Fruit fly (Drosophila melanogaster) whole organism, prepupa: ENCODE measurements around the gene Pak3.
A peak's percentile ranks its signal among the peaks of the same experiment; 100 is the strongest.

Source experiments
- Blimp-1 ChIP-seq: fragments of 200-800 bp; sonication (Bioruptor generic); optimal IDR thresholded peaks from 3 replicates; lab custom pipeline; 2017; ENCODE audit warnings: missing biosample characterization, missing genetic modification characterization, mild to moderate bottlenecking, moderate library complexity, missing genetic modification reagents
- CG11762 ChIP-seq: fragments of 200-800 bp; sonication (Bioruptor generic); optimal IDR thresholded peaks from 3 replicates; lab custom pipeline; 2016; ENCODE audit warnings: missing biosample characterization, missing genetic modification characterization; ENCODE audit not compliant: insufficient read depth
- CG11902 ChIP-seq: fragments of 200-800 bp; sonication (Bioruptor generic); optimal IDR thresholded peaks from 3 replicates; lab custom pipeline; 2016; ENCODE audit warnings: missing biosample characterization, missing genetic modification characterization
- CG15336 ChIP-seq: fragments of 200-800 bp; sonication (Bioruptor generic); IDR thresholded peaks from 2 replicates; pipeline ENCODE4 v1.3.6; 2022; ENCODE audit warnings: missing biosample characterization, missing genetic modification characterization
- CG1621 ChIP-seq: fragments of 200-800 bp; sonication (Bioruptor generic); optimal IDR thresholded peaks from 3 replicates; lab custom pipeline; 2018; ENCODE audit warnings: missing biosample characterization, mild to moderate bottlenecking, missing genetic modification characterization
- CG16779 ChIP-seq: fragments of 200-800 bp; sonication (Bioruptor generic); optimal IDR thresholded peaks from 3 replicates; lab custom pipeline; 2017; ENCODE audit warnings: missing biosample characterization, mild to moderate bottlenecking, missing genetic modification characterization
- CG3032 ChIP-seq: fragments of 200-800 bp; optimal IDR thresholded peaks from 2 replicates; lab custom pipeline; 2019; ENCODE audit warnings: missing biosample characterization, mild to moderate bottlenecking, missing genetic modification characterization, moderate library complexity
- CG31627 ChIP-seq: fragments of 200-800 bp; sonication (Bioruptor generic); optimal IDR thresholded peaks from 3 replicates; lab custom pipeline; 2016; ENCODE audit warnings: missing biosample characterization, missing genetic modification characterization
- CG34406 ChIP-seq: fragments of 200-800 bp; sonication (Bioruptor generic); optimal IDR thresholded peaks from 3 replicates; lab custom pipeline; 2016; ENCODE audit warnings: missing biosample characterization, missing genetic modification characterization
- CG6276 ChIP-seq: fragments of 200-800 bp; sonication (Bioruptor generic); optimal IDR thresholded peaks from 2 replicates; lab custom pipeline; 2017; ENCODE audit warnings: missing biosample characterization, mild to moderate bottlenecking, missing genetic modification characterization
- CG6792 ChIP-seq: fragments of 200-800 bp; sonication (Bioruptor generic); optimal IDR thresholded peaks from 3 replicates; lab custom pipeline; 2016; ENCODE audit warnings: missing biosample characterization, missing genetic modification characterization
- CG6808 ChIP-seq: fragments of 200-800 bp; sonication (Bioruptor generic); optimal IDR thresholded peaks from 3 replicates; lab custom pipeline; 2017; ENCODE audit warnings: missing biosample characterization, missing genetic modification characterization, mild to moderate bottlenecking, moderate library complexity, missing genetic modification reagents
- CG6854 ChIP-seq: fragments of 200-800 bp; sonication (Bioruptor generic); optimal IDR thresholded peaks from 2 replicates; lab custom pipeline; 2017; ENCODE audit warnings: missing biosample characterization, mild to moderate bottlenecking, missing genetic modification characterization
- CG8119 ChIP-seq: fragments of 200-800 bp; sonication (Bioruptor generic); IDR thresholded peaks from 3 replicates; pipeline ENCODE4 v1.3.6; 2022; ENCODE audit warnings: missing biosample characterization, missing genetic modification characterization
- Eip78C ChIP-seq: fragments of 200-800 bp; sonication (Bioruptor generic); peaks from one replicate; lab custom pipeline; 2016; ENCODE audit warnings: missing biosample characterization, missing genetic modification characterization
- Eip93F ChIP-seq: fragments of 200-800 bp; sonication (Bioruptor generic); optimal IDR thresholded peaks from 2 replicates; lab custom pipeline; 2016; ENCODE audit warnings: missing biosample characterization, mild to moderate bottlenecking, missing genetic modification characterization
- Ets96B ChIP-seq: fragments of 200-800 bp; optimal IDR thresholded peaks from 2 replicates; lab custom pipeline; 2019; ENCODE audit warnings: missing biosample characterization, mild to moderate bottlenecking, missing genetic modification characterization, moderate library complexity
- Gug ChIP-seq: fragments of 200-800 bp; sonication (Bioruptor generic); IDR thresholded peaks from 2 replicates; pipeline ENCODE4 v1.3.6; 2022; ENCODE audit warnings: missing biosample characterization, missing genetic modification characterization
- Hr38 ChIP-seq: sonication (Bioruptor generic); optimal IDR thresholded peaks from 2 replicates; lab custom pipeline; 2016; ENCODE audit warnings: missing biosample characterization, missing genetic modification characterization
- Hr39 ChIP-seq: fragments of 200-800 bp; sonication (Bioruptor generic); optimal IDR thresholded peaks from 2 replicates; lab custom pipeline; 2016; ENCODE audit warnings: missing biosample characterization, missing genetic modification characterization
- Lpt ChIP-seq: fragments of 200-800 bp; sonication (Bioruptor generic); optimal IDR thresholded peaks from 3 replicates; lab custom pipeline; 2016; ENCODE audit warnings: missing biosample characterization, missing genetic modification characterization
- Met ChIP-seq: fragments of 200-800 bp; sonication (Bioruptor generic); optimal IDR thresholded peaks from 3 replicates; lab custom pipeline; 2016; ENCODE audit warnings: missing biosample characterization, missing genetic modification characterization
- Smox ChIP-seq: fragments of 200-800 bp; sonication (Bioruptor generic); optimal IDR thresholded peaks from 3 replicates; lab custom pipeline; 2016; ENCODE audit warnings: missing biosample characterization, missing genetic modification characterization
- Sox14 ChIP-seq: fragments of 200-800 bp; sonication (Bioruptor generic); optimal IDR thresholded peaks from 3 replicates; lab custom pipeline; 2016; ENCODE audit warnings: missing biosample characterization, missing genetic modification characterization
- Sox15 ChIP-seq: fragments of 200-800 bp; sonication (Bioruptor generic); optimal IDR thresholded peaks from 3 replicates; lab custom pipeline; 2016; ENCODE audit warnings: missing biosample characterization, missing genetic modification characterization
- achi ChIP-seq: fragments of 200-800 bp; sonication (Bioruptor generic); optimal IDR thresholded peaks from 3 replicates; lab custom pipeline; 2016; ENCODE audit warnings: missing biosample characterization, missing genetic modification characterization
- cyc ChIP-seq: fragments of 200-800 bp; sonication (Bioruptor generic); optimal IDR thresholded peaks from 3 replicates; lab custom pipeline; 2016; ENCODE audit warnings: missing biosample characterization, missing genetic modification characterization
- dac ChIP-seq: fragments of 200-800 bp; sonication (Bioruptor generic); optimal IDR thresholded peaks from 2 replicates; lab custom pipeline; 2017; ENCODE audit warnings: missing biosample characterization, mild to moderate bottlenecking, missing genetic modification characterization
- eg ChIP-seq: fragments of 200-800 bp; sonication (Bioruptor generic); IDR thresholded peaks from 3 replicates; pipeline ENCODE4 v1.3.6; 2022; ENCODE audit warnings: missing biosample characterization, missing genetic modification characterization
- esn ChIP-seq: fragments of 200-800 bp; sonication (Bioruptor generic); optimal IDR thresholded peaks from 2 replicates; lab custom pipeline; 2016; ENCODE audit warnings: missing biosample characterization, mild to moderate bottlenecking, missing genetic modification characterization, moderate library complexity
- fd59A ChIP-seq: fragments of 200-800 bp; sonication (Bioruptor generic); optimal IDR thresholded peaks from 2 replicates; lab custom pipeline; 2017; ENCODE audit warnings: missing biosample characterization, mild to moderate bottlenecking, missing genetic modification characterization, missing genetic modification reagents
- fkh ChIP-seq: fragments of 200-800 bp; sonication (Bioruptor generic); optimal IDR thresholded peaks from 3 replicates; lab custom pipeline; 2017; ENCODE audit warnings: missing biosample characterization, mild to moderate bottlenecking, missing genetic modification characterization, moderate library complexity
- lz ChIP-seq: fragments of 200-800 bp; sonication (Bioruptor generic); optimal IDR thresholded peaks from 3 replicates; lab custom pipeline; 2016; ENCODE audit warnings: missing biosample characterization, missing genetic modification characterization
- net ChIP-seq: fragments of 200-800 bp; sonication (Bioruptor generic); optimal IDR thresholded peaks from 3 replicates; lab custom pipeline; 2016; ENCODE audit warnings: missing biosample characterization, missing genetic modification characterization
- pdm3 ChIP-seq: fragments of 200-800 bp; sonication (Bioruptor generic); optimal IDR thresholded peaks from 3 replicates; lab custom pipeline; 2016; ENCODE audit warnings: missing biosample characterization, missing genetic modification characterization
- spab ChIP-seq: fragments of 200-800 bp; sonication (Bioruptor generic); optimal IDR thresholded peaks from 2 replicates; lab custom pipeline; 2017; ENCODE audit warnings: missing biosample characterization, mild to moderate bottlenecking, missing genetic modification characterization, missing genetic modification reagents
- ss ChIP-seq, 2 experiments: fragments of 200-800 bp; sonication (Bioruptor generic); optimal IDR thresholded peaks; 2 replicates in 1 of 2; 3 replicates in 1 of 2; lab custom pipeline; 2017 to 2018; ENCODE audit warnings: mild to moderate bottlenecking in 2 of 2, missing biosample characterization in 2 of 2, missing genetic modification characterization in 2 of 2, moderate library complexity in 1 of 2
- svp ChIP-seq: fragments of 200-800 bp; sonication (Bioruptor generic); peaks from one replicate; lab custom pipeline; 2016; ENCODE audit warnings: missing biosample characterization, missing genetic modification characterization
- vri ChIP-seq: fragments of 200-800 bp; sonication (Bioruptor generic); optimal IDR thresholded peaks from 3 replicates; lab custom pipeline; 2016; ENCODE audit warnings: missing biosample characterization, mild to moderate bottlenecking, missing genetic modification characterization

The Pak3 gene

dm6 chr3R:16416508-16416907, 37.1 kb downstream of the Pak3 start:
- TF ChIP-seq ss (GFP tag; optimal IDR thresholded peaks at IDR 0.05; lab: Kevin White, UChicago) (peak; percentile 10 to 100), Met (GFP tag; lab: Kevin White, UChicago) (no peak)

- TF ChIP-seq achi: no peak
- TF ChIP-seq CG6854: no peak
- no peak for TF ChIP-seq spab (GFP tag; lab: Kevin White, UChicago)
- TF ChIP-seq CG31627 (GFP tag; lab: Kevin White, UChicago): no peak
- no peak for TF ChIP-seq Lpt (GFP tag; lab: Kevin White, UChicago)
- TF ChIP-seq CG6276: no peak
- TF ChIP-seq CG15336: no peak
- no peak for TF ChIP-seq svp
- TF ChIP-seq esn (GFP tag; lab: Kevin White, UChicago): no peak
- no peak for TF ChIP-seq CG3032 (tag; lab: Kevin White, UChicago)
- no peak for TF ChIP-seq net (GFP tag; lab: Kevin White, UChicago)
- TF ChIP-seq cyc: no peak
- TF ChIP-seq ss (GFP tag; optimal IDR thresholded peaks at IDR 0.05; lab: Kevin White, UChicago): no peak
- no peak for TF ChIP-seq fkh (GFP tag; lab: Kevin White, UChicago)
- TF ChIP-seq Eip93F: no peak
- TF ChIP-seq vri (GFP tag; lab: Kevin White, UChicago): no peak
Measured at dm6 chr3R:16413734-16414133, 39.9 kb downstream of the Pak3 start.

dm6 chr3R:16410706-16411105, 42.9 kb downstream of the Pak3 start:
- TF ChIP-seq CG6792: no peak
- TF ChIP-seq CG6854: no peak
- TF ChIP-seq CG3032 (tag; lab: Kevin White, UChicago): no peak

dm6 chr3R:16408434-16408833, 45.2 kb downstream of the Pak3 start:
- TF ChIP-seq CG1621: no peak
- no peak for TF ChIP-seq fkh (GFP tag; lab: Kevin White, UChicago)
- TF ChIP-seq CG6808 (GFP tag; lab: Kevin White, UChicago): no peak
- no peak for TF ChIP-seq svp
- TF ChIP-seq Eip78C: no peak
- TF ChIP-seq CG6854: no peak
- TF ChIP-seq Hr38 (GFP tag; lab: Kevin White, UChicago): no peak
- no peak for TF ChIP-seq CG11762 (GFP tag; lab: Kevin White, UChicago)
- no peak for TF ChIP-seq Sox15 (GFP tag; lab: Kevin White, UChicago)
- no peak for TF ChIP-seq Ets96B (tag; lab: Kevin White, UChicago)
- TF ChIP-seq achi: no peak
- TF ChIP-seq pdm3 (GFP tag; lab: Kevin White, UChicago): no peak
- TF ChIP-seq CG6792: no peak
- TF ChIP-seq lz (GFP tag; lab: Kevin White, UChicago): no peak
- no peak for TF ChIP-seq CG8119 (GFP tag; lab: Robert Waterston, UW)
- no peak for TF ChIP-seq CG31627 (GFP tag; lab: Kevin White, UChicago)
- no peak for TF ChIP-seq fd59A (GFP tag; lab: Kevin White, UChicago)

- TF ChIP-seq CG11902: no peak
- TF ChIP-seq Blimp-1 (GFP tag; lab: Kevin White, UChicago): no peak
- no peak for TF ChIP-seq Hr39 (GFP tag; lab: Kevin White, UChicago)
- no peak for TF ChIP-seq Gug (GFP tag; lab: Robert Waterston, UW)
- no peak for TF ChIP-seq dac (GFP tag; lab: Kevin White, UChicago)
- no peak for TF ChIP-seq ss (GFP tag; optimal IDR thresholded peaks at IDR 0.05; lab: Kevin White, UChicago)
- TF ChIP-seq Smox (GFP tag; lab: Kevin White, UChicago): no peak
- TF ChIP-seq CG34406: no peak
- TF ChIP-seq CG11762 (GFP tag; lab: Kevin White, UChicago): no peak
- TF ChIP-seq eg (GFP tag; lab: Robert Waterston, UW): no peak
- TF ChIP-seq achi: no peak
- TF ChIP-seq fkh (GFP tag; lab: Kevin White, UChicago): no peak
- TF ChIP-seq CG16779 (tag; lab: Kevin White, UChicago): no peak
- no peak for TF ChIP-seq Sox14
Measured at dm6 chr3R:16406618-16407017, 47.0 kb downstream of the Pak3 start.
